Worm (Caenorhabditis elegans): ENCODE results near the gene clec-38.

ce11 chrV:16726915-16727314 lies 8.5 kb downstream of the clec-38 start, which contains the start of gene T25E12.14:
- TF ChIP-seq sea-1 (GFP tag; conservative IDR thresholded peaks at IDR 0.05), result no peak
- no peak for TF ChIP-seq hmg-4 (GFP tag; optimal IDR thresholded peaks at IDR 0.05)
- TF ChIP-seq flt-1 (GFP tag; IDR thresholded peaks at IDR 0.05), result no peak
- TF ChIP-seq scrt-1 (GFP tag; IDR thresholded peaks at IDR 0.05), result no peak
- no peak for TF ChIP-seq F13C5.2 (tag; optimal IDR thresholded peaks at IDR 0.05)
- TF ChIP-seq ama-1 (optimal IDR thresholded peaks at IDR 0.05), result no peak
- no peak for TF ChIP-seq ceh-36 (tag; optimal IDR thresholded peaks at IDR 0.05)
- no peak for TF ChIP-seq ceh-13 (GFP tag; optimal IDR thresholded peaks at IDR 0.05)
- no peak for TF ChIP-seq aly-1 (tag; optimal IDR thresholded peaks at IDR 0.05)
- no peak for TF ChIP-seq hmbx-1 (tag; optimal IDR thresholded peaks at IDR 0.05)
- TF ChIP-seq tra-4 (tag; optimal IDR thresholded peaks at IDR 0.05), result no peak
- TF ChIP-seq B0310.2 (tag; optimal IDR thresholded peaks at IDR 0.05), result no peak
